Fruit fly (Drosophila melanogaster) whole organism, embryonic: Measurements from ENCODE around the gene Grx5.

Experiments used
- CG12744 ChIP-seq: fragments of 200-800 bp; sonication (Bioruptor generic); optimal IDR thresholded peaks from 2 replicates; lab custom pipeline; 2016; ENCODE audit warnings: missing biosample characterization, missing genetic modification characterization
- CG15514 ChIP-seq: fragments of 200-800 bp; sonication (Bioruptor generic); optimal IDR thresholded peaks from 3 replicates; lab custom pipeline; 2017; ENCODE audit warnings: missing biosample characterization, missing genetic modification characterization, mild to moderate bottlenecking, moderate library complexity, missing genetic modification reagents
- CG16813 ChIP-seq: fragments of 200-800 bp; sonication (Bioruptor generic); IDR thresholded peaks from 3 replicates; pipeline ENCODE4 v1.3.6; 2022; ENCODE audit warnings: missing biosample characterization, missing genetic modification characterization; ENCODE audit not compliant: partially characterized antibody
- CG34422 ChIP-seq: fragments of 200-800 bp; sonication (Bioruptor generic); IDR thresholded peaks from 3 replicates; pipeline ENCODE4 v1.3.6; 2022; ENCODE audit warnings: missing biosample characterization, missing genetic modification characterization
- Ets65A ChIP-seq: fragments of 200-800 bp; sonication (Bioruptor generic); peaks from one replicate; lab custom pipeline; 2016; ENCODE audit warnings: missing biosample characterization, missing genetic modification characterization
- Lpt ChIP-seq: fragments of >200 bp; optimal IDR thresholded peaks from 2 replicates; lab custom pipeline; 2018; ENCODE audit warnings: missing biosample characterization, missing genetic modification characterization
- Taf1 ChIP-seq: fragments of 200-800 bp; sonication (Bioruptor generic); IDR thresholded peaks from 2 replicates; pipeline ENCODE4 v1.3.6; 2022; ENCODE audit warnings: missing biosample characterization, missing genetic modification characterization
- gem ChIP-seq: fragments of 200-800 bp; sonication (Bioruptor generic); optimal IDR thresholded peaks from 2 replicates; lab custom pipeline; 2019; ENCODE audit warnings: missing biosample characterization, mild to moderate bottlenecking, missing genetic modification characterization, moderate library complexity
- psq ChIP-seq: fragments of 200-800 bp; sonication (Bioruptor generic); optimal IDR thresholded peaks from 2 replicates; lab custom pipeline; 2017; ENCODE audit warnings: missing biosample characterization, missing genetic modification characterization

DNA sequence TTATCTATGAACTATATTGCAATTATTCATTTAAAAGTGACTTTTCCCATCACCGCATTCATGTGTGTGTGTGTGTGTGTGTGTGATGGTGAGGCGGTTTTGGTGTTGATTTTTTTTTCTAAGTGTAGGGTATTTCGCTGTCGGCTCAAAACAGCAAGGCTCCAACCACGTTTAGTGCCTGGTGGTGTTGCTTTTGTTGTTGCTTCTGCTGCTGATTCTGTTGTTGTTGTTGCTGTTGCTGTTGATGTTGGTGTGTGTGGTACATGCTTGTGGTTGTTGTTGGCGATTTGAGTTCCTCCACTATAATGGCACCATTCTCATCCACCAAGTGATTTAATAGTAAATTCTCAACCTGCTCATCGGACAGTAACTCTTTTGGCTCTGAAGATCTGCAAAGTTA, 10.4 kb downstream of the Grx5 start:
- TF ChIP-seq gem (tag; lab: Kevin White, UChicago) (no peak), CG34422 (no peak), CG15514 (GFP tag; lab: Kevin White, UChicago) (no peak), Lpt (GFP tag; lab: Kevin White, UChicago) (no peak), Taf1 (no peak), CG16813 (GFP tag; lab: Robert Waterston, UW) (no peak), Ets65A (no peak), CG12744 (GFP tag; lab: Kevin White, UChicago) (no peak), psq (no peak)
